Worm (Caenorhabditis elegans) whole organism, L2 larva: ENCODE results near the gene srx-34.

Experiments
- gmeb-1 ChIP-seq: fragments of 150-350 bp; optimal IDR thresholded peaks from 2 replicates; lab custom pipeline; 2014; ENCODE audit warnings: missing biosample characterization, missing genetic modification characterization
- lsy-2 ChIP-seq, 2 experiments: fragments of 150-350 bp in 1 of 2; sonication (generic microtip) in 1 of 2; optimal IDR thresholded peaks; 2 replicates each; lab custom pipeline; 2014 to 2017; ENCODE audit warnings: missing biosample characterization in 2 of 2, missing genetic modification characterization in 2 of 2
- mdl-1 ChIP-seq, 2 experiments: fragments of 150-350 bp in 1 of 2; sonication (generic microtip) in 1 of 2; optimal IDR thresholded peaks; 2 replicates each; lab custom pipeline; 2017; ENCODE audit warnings: missing biosample characterization in 2 of 2, missing genetic modification characterization in 2 of 2
- nhr-10 ChIP-seq: sonication (generic microtip); optimal IDR thresholded peaks from 2 replicates; lab custom pipeline; 2017; ENCODE audit warnings: missing biosample characterization, missing genetic modification characterization
- nhr-12 ChIP-seq: fragments of 150-350 bp; optimal IDR thresholded peaks from 2 replicates; lab custom pipeline; 2014; ENCODE audit warnings: missing biosample characterization, missing genetic modification characterization
- nhr-23 ChIP-seq: fragments of 150-350 bp; optimal IDR thresholded peaks from 2 replicates; lab custom pipeline; 2014; ENCODE audit warnings: missing biosample characterization, missing genetic modification reagents, missing genetic modification characterization
- nhr-237 ChIP-seq: fragments of 150-350 bp; optimal IDR thresholded peaks from 2 replicates; lab custom pipeline; 2014; ENCODE audit warnings: missing biosample characterization, missing genetic modification characterization
- nhr-25 ChIP-seq: fragments of 150-350 bp; sonication (generic microtip); optimal IDR thresholded peaks from 3 replicates; lab custom pipeline; 2014; ENCODE audit warnings: missing biosample characterization, missing genetic modification characterization
- nhr-77 ChIP-seq: fragments of 150-350 bp; optimal IDR thresholded peaks from 2 replicates; lab custom pipeline; 2014; ENCODE audit warnings: missing biosample characterization, missing genetic modification characterization
- sem-4 ChIP-seq: fragments of 150-350 bp; optimal IDR thresholded peaks from 2 replicates; lab custom pipeline; 2014; ENCODE audit warnings: missing biosample characterization, missing genetic modification reagents, missing genetic modification characterization
- sma-9 ChIP-seq, 2 experiments: fragments of 150-350 bp in 1 of 2; sonication (generic microtip) in 1 of 2; optimal IDR thresholded peaks; 2 replicates each; lab custom pipeline; 2014 to 2016; ENCODE audit warnings: missing genetic modification characterization in 2 of 2, mild to moderate bottlenecking in 1 of 2, missing biosample characterization in 1 of 2, missing compliant biosample characterization in 1 of 2, missing genetic modification reagents in 1 of 2, moderate library complexity in 1 of 2
- snpc-4 ChIP-seq: fragments of 150-350 bp; optimal IDR thresholded peaks from 2 replicates; lab custom pipeline; 2014; ENCODE audit warnings: missing biosample characterization, missing genetic modification characterization
- ztf-4 ChIP-seq: fragments of 150-350 bp; optimal IDR thresholded peaks from 2 replicates; lab custom pipeline; 2014; ENCODE audit warnings: missing biosample characterization, missing genetic modification characterization

srx-34 gene

DNA sequence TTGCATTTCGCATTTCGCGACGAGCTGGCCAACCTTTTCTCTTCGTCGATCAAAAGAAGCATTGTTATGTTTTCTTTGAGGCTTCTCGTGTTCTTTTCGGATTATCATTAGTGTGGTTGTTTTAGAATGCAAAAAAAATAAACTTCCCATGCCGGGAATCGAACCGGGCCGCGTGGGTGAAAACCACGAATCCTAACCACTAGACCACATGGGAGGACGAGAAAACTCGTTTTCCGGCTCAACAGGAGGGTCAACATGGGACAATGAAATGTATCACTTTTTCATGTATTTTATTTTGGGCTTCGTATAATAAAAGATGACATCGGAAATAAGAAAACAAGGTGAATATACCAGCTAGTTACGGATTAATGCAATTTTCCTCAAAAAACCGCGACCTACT lies 50.5 kb downstream of the srx-34 start:
- TF ChIP-seq nhr-12 (tag; lab: Kevin White, UChicago) (no peak), lsy-2 (tag; optimal IDR thresholded peaks at IDR 0.05; lab: Kevin White, UChicago) (no peak), snpc-4 (tag; lab: Kevin White, UChicago) (no peak), sma-9 (GFP tag; optimal IDR thresholded peaks at IDR 0.05; lab: Kevin White, UChicago) (no peak), sma-9 (tag; optimal IDR thresholded peaks at IDR 0.05; lab: Kevin White, UChicago) (no peak), ztf-4 (tag; lab: Kevin White, UChicago) (no peak), nhr-237 (tag; lab: Kevin White, UChicago) (no peak), mdl-1 (tag; optimal IDR thresholded peaks at IDR 0.05; lab: Kevin White, UChicago) (no peak), sem-4 (no peak), nhr-77 (tag; lab: Kevin White, UChicago) (no peak), nhr-10 (tag; lab: Kevin White, UChicago) (no peak), nhr-25 (tag; lab: Kevin White, UChicago) (no peak), nhr-23 (tag; lab: Kevin White, UChicago) (no peak), gmeb-1 (no peak)
